Worm (Caenorhabditis elegans): ENCODE measurements around the gene sams-4.

ce11 chrIV:5846269-5846668 is at the start of gene sams-4:
- TF ChIP-seq zfp-2 (tag; optimal IDR thresholded peaks at IDR 0.05) (no peak), tag-97 (GFP tag; IDR thresholded peaks at IDR 0.05) (no peak), aly-2 (tag; optimal IDR thresholded peaks at IDR 0.05) (no peak), php-3 (GFP tag; IDR thresholded peaks at IDR 0.05) (no peak), attf-4 (tag; optimal IDR thresholded peaks at IDR 0.05) (no peak), ZK546.5 (tag; optimal IDR thresholded peaks at IDR 0.05) (no peak)

Measured in whole organism, L4 larva.